Worm (Caenorhabditis elegans) whole organism, L4 larva: ENCODE data around the gene F07C3.9.

Experiments used
- D1046.2 ChIP-seq: fragments of 200-800 bp; sonication (Bioruptor generic); IDR thresholded peaks from 2 replicates; pipeline ENCODE4 v1.3.6; 2022; ENCODE audit warnings: missing genetic modification characterization, missing compliant biosample characterization
- F10B5.3 ChIP-seq: sonication (generic microtip); optimal IDR thresholded peaks from 2 replicates; lab custom pipeline; 2016; ENCODE audit warnings: mild to moderate bottlenecking, missing genetic modification characterization, missing compliant biosample characterization
- F26F4.8 ChIP-seq: fragments of 200-800 bp; sonication (Bioruptor generic); conservative IDR thresholded peaks from 2 replicates; pipeline ENCODE4 v1.3.6; 2022; ENCODE audit warnings: missing genetic modification characterization, missing compliant biosample characterization
- F44E2.7 ChIP-seq: fragments of 200-800 bp; sonication (Bioruptor generic); IDR thresholded peaks from 2 replicates; pipeline ENCODE4 v2.1.2; 2022; ENCODE audit warnings: missing genetic modification characterization, missing compliant biosample characterization
- R02D3.7 ChIP-seq: fragments of 150-350 bp; sonication (generic microtip); optimal IDR thresholded peaks from 3 replicates; lab custom pipeline; 2014; ENCODE audit warnings: missing biosample characterization, missing genetic modification characterization
- aha-1 ChIP-seq: fragments of 150-350 bp; peaks from one replicate; lab custom pipeline; 2014; ENCODE audit warnings: missing biosample characterization, missing genetic modification characterization
- ama-1 ChIP-seq: fragments of 150-350 bp; optimal IDR thresholded peaks from 2 replicates; lab custom pipeline; 2014; ENCODE audit warnings: inconsistent platforms, mixed read lengths
- ceh-32 ChIP-seq: sonication (generic microtip); optimal IDR thresholded peaks from 2 replicates; lab custom pipeline; 2016; ENCODE audit warnings: mild to moderate bottlenecking, missing genetic modification characterization, missing compliant biosample characterization; ENCODE audit not compliant: poor library complexity
- ceh-62 ChIP-seq: sonication (generic microtip); optimal IDR thresholded peaks from 2 replicates; lab custom pipeline; 2017; ENCODE audit warnings: missing biosample characterization, missing genetic modification characterization
- ctbp-1 ChIP-seq: fragments of 200-800 bp; sonication (Bioruptor generic); IDR thresholded peaks from 2 replicates; pipeline ENCODE4 v1.3.6; 2022; ENCODE audit warnings: missing genetic modification reagents, missing genetic modification characterization, missing compliant biosample characterization
- daf-12 ChIP-seq: fragments of 150-350 bp; optimal IDR thresholded peaks from 2 replicates; lab custom pipeline; 2014; ENCODE audit warnings: missing biosample characterization, missing genetic modification reagents, missing genetic modification characterization
- daf-16 ChIP-seq, 3 experiments: sonication (generic microtip); optimal IDR thresholded peaks; 2 replicates each; lab custom pipeline; 2016 to 2017; ENCODE audit warnings: missing genetic modification characterization in 3 of 3, missing genetic modification reagents in 3 of 3, mild to moderate bottlenecking in 2 of 3, missing compliant biosample characterization in 2 of 3, missing biosample characterization in 1 of 3, moderate library complexity in 1 of 3
- daf-8 ChIP-seq: fragments of 200-800 bp; sonication (Bioruptor generic); IDR thresholded peaks from 2 replicates; pipeline ENCODE4 v1.3.6; 2022; ENCODE audit warnings: missing genetic modification characterization, missing compliant biosample characterization
- dpl-1 ChIP-seq: fragments of 150-350 bp; optimal IDR thresholded peaks from 2 replicates; lab custom pipeline; 2014; ENCODE audit warnings: missing biosample characterization, missing genetic modification reagents, missing genetic modification characterization
- dve-1 ChIP-seq: sonication (generic microtip); optimal IDR thresholded peaks from 2 replicates; lab custom pipeline; 2017; ENCODE audit warnings: antibody characterized with exemption, mild to moderate bottlenecking, missing genetic modification characterization, missing compliant biosample characterization; ENCODE audit not compliant: insufficient read depth
- fkh-10 ChIP-seq: fragments of 150-350 bp; optimal IDR thresholded peaks from 2 replicates; lab custom pipeline; 2014; ENCODE audit warnings: missing biosample characterization, missing genetic modification reagents, missing genetic modification characterization
- hif-1 ChIP-seq, 2 experiments: sonication (generic microtip); optimal IDR thresholded peaks; 2 replicates each; lab custom pipeline; 2016 to 2017; ENCODE audit warnings: missing compliant biosample characterization in 2 of 2, missing genetic modification characterization in 2 of 2, missing genetic modification reagents in 2 of 2, missing genotype in 2 of 2, mild to moderate bottlenecking in 1 of 2
- hlh-11 ChIP-seq: fragments of 200-800 bp; sonication (Bioruptor generic); optimal IDR thresholded peaks from 2 replicates; lab custom pipeline; 2018; ENCODE audit warnings: mild to moderate bottlenecking, missing genetic modification characterization, missing compliant biosample characterization
- hmg-1.1 ChIP-seq: fragments of 200-800 bp; sonication (Bioruptor generic); IDR thresholded peaks from 2 replicates; pipeline ENCODE4 v1.3.6; 2022; ENCODE audit warnings: missing genetic modification reagents, missing genetic modification characterization, missing compliant biosample characterization
- jun-1 ChIP-seq: fragments of 150-350 bp; optimal IDR thresholded peaks from 2 replicates; lab custom pipeline; 2014; ENCODE audit warnings: missing biosample characterization, missing genetic modification reagents, missing genetic modification characterization
- lin-15B ChIP-seq: fragments of 150-350 bp; sonication (generic microtip); optimal IDR thresholded peaks from 3 replicates; lab custom pipeline; 2014; ENCODE audit warnings: missing biosample characterization, missing genetic modification characterization
- lir-3 ChIP-seq: sonication (generic microtip); optimal IDR thresholded peaks from 2 replicates; lab custom pipeline; 2016; ENCODE audit warnings: mild to moderate bottlenecking, missing genetic modification characterization, missing compliant biosample characterization
- madf-5 ChIP-seq, 2 experiments: fragments of 200-800 bp; sonication (Bioruptor generic); IDR thresholded peaks; 2 replicates each; pipeline ENCODE4 v1.3.6; 2022; ENCODE audit warnings: missing compliant biosample characterization in 2 of 2, missing genetic modification characterization in 2 of 2
- mdl-1 ChIP-seq, 2 experiments: fragments of 150-350 bp in 1 of 2; sonication (generic microtip) in 1 of 2; optimal IDR thresholded peaks; 2 replicates each; lab custom pipeline; 2014 to 2017; ENCODE audit warnings: missing biosample characterization in 2 of 2, missing genetic modification characterization in 2 of 2
- mxl-2 ChIP-seq: fragments of 200-800 bp; sonication (Bioruptor generic); conservative IDR thresholded peaks from 2 replicates; pipeline ENCODE4 v1.3.6; 2022; ENCODE audit warnings: missing genetic modification reagents, missing genetic modification characterization, missing compliant biosample characterization
- nhr-10 ChIP-seq: fragments of 150-350 bp; optimal IDR thresholded peaks from 2 replicates; lab custom pipeline; 2014; ENCODE audit warnings: missing biosample characterization, missing genetic modification characterization
- nhr-111 ChIP-seq: fragments of 200-800 bp; sonication (Bioruptor generic); optimal IDR thresholded peaks from 2 replicates; lab custom pipeline; 2018; ENCODE audit warnings: mild to moderate bottlenecking, missing genetic modification characterization, missing compliant biosample characterization
- nhr-41 ChIP-seq: fragments of 200-800 bp; sonication (Bioruptor generic); IDR thresholded peaks from 2 replicates; pipeline ENCODE4 v1.3.6; 2022; ENCODE audit warnings: missing genetic modification reagents, missing genetic modification characterization, missing compliant biosample characterization
- rbr-2 ChIP-seq: sonication (generic microtip); optimal IDR thresholded peaks from 2 replicates; lab custom pipeline; 2016; ENCODE audit warnings: missing genotype, missing genetic modification characterization, missing compliant biosample characterization
- skn-1 ChIP-seq: fragments of 150-350 bp; optimal IDR thresholded peaks from 2 replicates; lab custom pipeline; 2014; ENCODE audit warnings: missing biosample characterization, missing genetic modification characterization
- spr-1 ChIP-seq: sonication (generic microtip); optimal IDR thresholded peaks from 2 replicates; lab custom pipeline; 2016; ENCODE audit warnings: mild to moderate bottlenecking, missing genetic modification characterization, missing compliant biosample characterization
- spr-3 ChIP-seq: fragments of 200-800 bp; sonication (Bioruptor generic); optimal IDR thresholded peaks from 2 replicates; lab custom pipeline; 2018; ENCODE audit warnings: mild to moderate bottlenecking, missing genetic modification characterization, missing compliant biosample characterization
- unc-62 ChIP-seq, 3 experiments: fragments of 150-350 bp in 1 of 3; sonication (generic microtip); optimal IDR thresholded peaks in 2 of 3; peaks in 1 of 3; 1 replicate in 1 of 3; 2 replicates in 2 of 3; lab custom pipeline; 2014 to 2017; ENCODE audit warnings: missing biosample characterization in 3 of 3, missing genetic modification characterization in 3 of 3, missing genetic modification reagents in 3 of 3, missing genotype in 1 of 3
- ztf-11 ChIP-seq: fragments of 150-350 bp; optimal IDR thresholded peaks from 2 replicates; lab custom pipeline; 2014; ENCODE audit warnings: missing biosample characterization, missing genetic modification characterization

F07C3.9 gene

DNA sequence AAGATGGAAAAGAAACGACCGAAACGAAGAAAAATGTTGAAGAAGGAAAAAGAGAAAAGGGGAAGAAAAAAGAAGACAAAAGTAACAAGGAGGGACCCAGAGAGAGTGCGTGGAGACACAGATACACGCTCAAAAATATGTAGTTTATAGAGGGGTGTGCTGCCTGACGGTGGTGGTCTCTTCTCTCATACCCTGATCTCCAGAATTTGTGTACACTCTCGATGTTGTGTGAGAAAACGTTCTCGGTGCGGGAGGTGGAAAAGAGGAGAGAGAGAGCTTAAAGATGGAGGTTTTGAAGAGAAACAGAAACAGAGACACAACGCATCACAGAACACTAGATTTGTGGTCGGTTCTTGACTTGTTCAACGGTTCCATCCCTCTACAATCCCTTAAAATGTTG, 19.1 kb upstream of the F07C3.9 start (continued):
- TF ChIP-seq lir-3 (tag; lab: Kevin White, UChicago) (no peak), mdl-1 (tag; optimal IDR thresholded peaks at IDR 0.05; lab: Kevin White, UChicago) (peak; percentile 79 to 83), dpl-1 (GFP tag; lab: Kevin White, UChicago) (peak; percentile 16), skn-1 (no peak), madf-5 (GFP tag; IDR thresholded peaks at IDR 0.05; lab: Robert Waterston, UW) (no peak), hlh-11 (tag; lab: Kevin White, UChicago) (peak; percentile 87), hmg-1.1 (GFP tag; lab: Robert Waterston, UW) (peak; percentile 79), ama-1 (no peak), aha-1 (tag; lab: Kevin White, UChicago) (peak; percentile 91), rbr-2 (peak; percentile 75), F10B5.3 (tag; lab: Kevin White, UChicago) (no peak), daf-12 (tag; lab: Kevin White, UChicago) (no peak)

DNA sequence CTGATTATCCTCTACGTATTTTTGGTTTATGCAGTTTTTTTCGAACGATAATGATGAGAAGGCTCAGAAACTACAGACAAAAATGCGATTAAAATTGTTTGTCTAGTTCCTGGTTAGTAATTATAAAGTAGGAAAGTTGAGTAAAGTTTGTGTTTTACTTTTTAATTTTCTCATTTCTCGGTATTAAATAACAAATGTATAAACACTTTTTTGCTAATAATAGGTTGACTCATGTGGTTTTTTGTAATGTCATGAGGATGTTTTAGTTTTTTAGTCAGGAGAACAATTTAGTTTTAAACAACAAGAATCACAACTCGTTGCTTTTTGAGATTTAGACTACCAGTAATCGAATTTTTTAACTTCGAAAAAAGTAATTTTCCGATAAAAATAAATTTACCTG, 18.2 kb upstream of the F07C3.9 start:
- TF ChIP-seq aha-1 (tag; lab: Kevin White, UChicago) (no peak), D1046.2 (GFP tag; lab: Robert Waterston, UW) (no peak), nhr-41 (no peak), madf-5 (GFP tag; IDR thresholded peaks at IDR 0.05; lab: Robert Waterston, UW) (no peak), spr-1 (tag; lab: Kevin White, UChicago) (no peak), jun-1 (no peak), ceh-62 (tag; lab: Kevin White, UChicago) (no peak), mxl-2 (GFP tag; lab: Robert Waterston, UW) (no peak), mdl-1 (tag; optimal IDR thresholded peaks at IDR 0.05; lab: Kevin White, UChicago) (no peak), daf-8 (GFP tag; lab: Robert Waterston, UW) (no peak), spr-3 (no peak), F26F4.8 (GFP tag; lab: Robert Waterston, UW) (no peak), ztf-11 (tag; lab: Kevin White, UChicago) (no peak), ceh-32 (tag; lab: Kevin White, UChicago) (no peak), nhr-10 (tag; lab: Kevin White, UChicago) (no peak), ctbp-1 (GFP tag; lab: Robert Waterston, UW) (no peak), F44E2.7 (GFP tag; lab: Robert Waterston, UW) (no peak), nhr-111 (GFP tag; lab: Kevin White, UChicago) (no peak), dve-1 (no peak)

DNA sequence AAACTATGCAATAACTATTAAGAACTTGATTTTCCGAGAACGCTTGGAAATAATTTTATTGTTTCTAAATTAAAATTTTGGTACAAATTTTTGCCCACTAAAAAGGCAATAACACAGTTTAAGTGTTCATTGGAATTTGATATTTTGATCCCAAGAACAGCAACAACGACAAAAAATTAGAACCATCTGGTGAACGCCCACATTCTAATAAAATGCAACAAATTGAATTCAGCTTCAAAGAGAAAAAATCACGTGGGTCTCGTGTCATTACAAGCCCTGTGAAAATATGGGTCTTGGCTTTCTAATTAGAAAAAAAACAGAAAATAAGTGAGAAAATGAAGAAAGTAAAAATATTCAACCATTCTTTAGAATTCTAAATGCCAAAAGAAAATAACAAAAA, 17.4 kb upstream of the F07C3.9 start:
- TF ChIP-seq lin-15B (tag; lab: Kevin White, UChicago) (no peak), R02D3.7 (tag; lab: Kevin White, UChicago) (no peak), unc-62 (GFP tag; optimal IDR thresholded peaks at IDR 0.05 in 1 of 2; lab: Kevin White, UChicago) (peak in 1 of 2 experiments; percentile 84), unc-62 (tag; optimal IDR thresholded peaks at IDR 0.05; lab: Kevin White, UChicago) (no peak)

DNA sequence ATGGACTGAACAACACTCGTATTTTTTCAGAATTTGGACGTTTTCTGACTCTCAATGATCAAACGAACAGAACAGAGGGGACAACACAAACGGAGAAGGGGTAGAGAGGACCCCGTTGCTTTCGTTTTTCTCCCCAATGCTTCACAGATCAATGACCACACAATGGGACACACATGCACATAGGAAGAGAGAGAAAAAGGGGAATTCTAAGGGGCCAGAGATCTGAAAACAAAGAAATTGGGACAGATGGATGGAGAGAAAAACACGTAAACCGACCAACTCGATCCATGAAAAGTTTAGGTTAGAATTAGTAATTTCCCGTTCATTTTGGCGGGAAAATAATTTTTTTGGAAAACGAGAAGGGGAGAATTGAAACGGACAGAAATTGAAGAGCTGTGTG, 16.0 kb upstream of the F07C3.9 start:
- TF ChIP-seq daf-16 (GFP tag; optimal IDR thresholded peaks at IDR 0.05; lab: Kevin White, UChicago): peak in 1 of 2 experiments; percentile 6
- TF ChIP-seq daf-16 (tag; optimal IDR thresholded peaks at IDR 0.05; lab: Kevin White, UChicago): no peak
- TF ChIP-seq fkh-10 (GFP tag; lab: Kevin White, UChicago): peak; percentile 29
- peak in 1 of 2 experiments; percentile 6 for TF ChIP-seq mdl-1 (tag; optimal IDR thresholded peaks at IDR 0.05; lab: Kevin White, UChicago)
- TF ChIP-seq hif-1 (tag; optimal IDR thresholded peaks at IDR 0.05; lab: Kevin White, UChicago): peak in 1 of 2 experiments; percentile 9
- no peak for TF ChIP-seq spr-3
- TF ChIP-seq lir-3 (tag; lab: Kevin White, UChicago): no peak
- TF ChIP-seq unc-62 (GFP tag; optimal IDR thresholded peaks at IDR 0.05 in 1 of 2; lab: Kevin White, UChicago): peak in 1 of 2 experiments; percentile 92
- no peak for TF ChIP-seq unc-62 (tag; optimal IDR thresholded peaks at IDR 0.05; lab: Kevin White, UChicago)
- TF ChIP-seq hlh-11 (tag; lab: Kevin White, UChicago): peak; percentile 32
- peak; percentile 41; the same call in 1 of the 2 replicates for TF ChIP-seq hmg-1.1 (GFP tag; lab: Robert Waterston, UW)
